Fruit fly (Drosophila melanogaster) ovary, adult (tissue): ENCODE data around the gene CG43333.

Experiments
- CG17801 ChIP-seq: fragments of 200-800 bp; optimal IDR thresholded peaks from 2 replicates; lab custom pipeline; 2019; ENCODE audit warnings: missing biosample characterization, mild to moderate bottlenecking, missing genetic modification characterization, moderate library complexity; ENCODE audit not compliant: partially characterized antibody

Gene CG43333

dm6 chr2L:14120689-14121397, 59.6 kb downstream of the CG43333 start:
- TF ChIP-seq CG17801 (GFP tag; lab: Kevin White, UChicago) = no peak

dm6 chr2L:14115976-14116501, 64.4 kb downstream of the CG43333 start:
- no peak for TF ChIP-seq CG17801 (GFP tag; lab: Kevin White, UChicago)
